Worm (Caenorhabditis elegans) whole organism, young adult: ENCODE results near the gene C14C11.7.

Experiments used
- B0336.3 ChIP-seq: fragments of 200-800 bp; sonication (Bioruptor generic); IDR thresholded peaks from 2 replicates; pipeline ENCODE4 v1.3.6; 2022; ENCODE audit warnings: missing genetic modification characterization, missing compliant biosample characterization
- C06A6.2 ChIP-seq: fragments of 200-800 bp; sonication (Bioruptor generic); conservative IDR thresholded peaks from 2 replicates; pipeline ENCODE4 v1.3.6; 2022; ENCODE audit warnings: missing genetic modification characterization, missing compliant biosample characterization
- C17E4.6 ChIP-seq: fragments of 200-800 bp; sonication (Bioruptor generic); IDR thresholded peaks from 2 replicates; pipeline ENCODE4 v1.3.6; 2022; ENCODE audit warnings: missing genetic modification reagents, missing genetic modification characterization, missing compliant biosample characterization
- D2030.7 ChIP-seq: fragments of 200-800 bp; sonication (Bioruptor generic); IDR thresholded peaks from 2 replicates; pipeline ENCODE4 v1.3.6; 2022; ENCODE audit warnings: missing genetic modification reagents, missing genetic modification characterization, missing compliant biosample characterization
- F10E7.11 ChIP-seq: sonication (generic microtip); optimal IDR thresholded peaks from 2 replicates; lab custom pipeline; 2017; ENCODE audit warnings: mild to moderate bottlenecking, missing genetic modification characterization, moderate library complexity, missing compliant biosample characterization
- F23B12.7 ChIP-seq: sonication (generic microtip); optimal IDR thresholded peaks from 2 replicates; lab custom pipeline; 2017; ENCODE audit warnings: missing genetic modification characterization, mild to moderate bottlenecking, missing compliant biosample characterization, antibody characterized with exemption, moderate library complexity; ENCODE audit not compliant: insufficient read depth
- F33H1.4 ChIP-seq: fragments of 200-800 bp; sonication (Bioruptor generic); IDR thresholded peaks from 2 replicates; pipeline ENCODE4 v1.3.6; 2022; ENCODE audit warnings: missing genetic modification reagents, missing genetic modification characterization, missing compliant biosample characterization
- F37B4.10 ChIP-seq: fragments of 200-800 bp; sonication (Bioruptor generic); IDR thresholded peaks from 2 replicates; pipeline ENCODE4 v1.3.6; 2022; ENCODE audit warnings: missing genetic modification characterization, missing compliant biosample characterization
- F39B2.1 ChIP-seq: fragments of 200-800 bp; sonication (Bioruptor generic); IDR thresholded peaks from 2 replicates; pipeline ENCODE4 v1.3.6; 2022; ENCODE audit warnings: missing genetic modification reagents, missing genetic modification characterization, missing compliant biosample characterization
- K11D2.4 ChIP-seq: fragments of 200-800 bp; sonication (Bioruptor generic); IDR thresholded peaks from 2 replicates; pipeline ENCODE4 v1.3.6; 2022; ENCODE audit warnings: missing genetic modification reagents, missing genetic modification characterization, missing compliant biosample characterization
- Y53G8AR.9 ChIP-seq: fragments of 200-800 bp; sonication (Bioruptor generic); conservative IDR thresholded peaks from 2 replicates; pipeline ENCODE4 v1.3.6; 2022; ENCODE audit warnings: missing genetic modification reagents, missing genetic modification characterization, missing compliant biosample characterization
- Y56A3A.18 ChIP-seq: fragments of 200-800 bp; sonication (Bioruptor generic); IDR thresholded peaks from 2 replicates; pipeline ENCODE4 v1.3.6; 2022; ENCODE audit warnings: missing genetic modification reagents, missing genetic modification characterization, missing compliant biosample characterization
- akir-1 ChIP-seq: fragments of 200-800 bp; sonication (Bioruptor generic); optimal IDR thresholded peaks from 2 replicates; lab custom pipeline; 2018; ENCODE audit warnings: mild to moderate bottlenecking, missing genetic modification characterization, moderate library complexity, missing compliant biosample characterization
- aptf-2 ChIP-seq: fragments of 200-800 bp; sonication (Bioruptor generic); conservative IDR thresholded peaks from 2 replicates; pipeline ENCODE4 v1.3.6; 2022; ENCODE audit warnings: missing genetic modification reagents, missing genetic modification characterization, missing compliant biosample characterization
- aptf-3 ChIP-seq: fragments of 200-800 bp; sonication (Bioruptor generic); IDR thresholded peaks from 2 replicates; pipeline ENCODE4 v1.3.6; 2022; ENCODE audit warnings: missing genetic modification characterization, missing compliant biosample characterization
- attf-3 ChIP-seq: fragments of 200-800 bp; sonication (Bioruptor generic); conservative IDR thresholded peaks from 2 replicates; pipeline ENCODE4 v1.3.6; 2022; ENCODE audit warnings: missing genetic modification reagents, missing genetic modification characterization, missing compliant biosample characterization
- attf-6 ChIP-seq: fragments of 200-800 bp; sonication (Bioruptor generic); IDR thresholded peaks from 2 replicates; pipeline ENCODE4 v1.3.6; 2022; ENCODE audit warnings: missing genetic modification reagents, missing genetic modification characterization, missing compliant biosample characterization
- bed-1 ChIP-seq: fragments of 200-800 bp; sonication (Bioruptor generic); IDR thresholded peaks from 2 replicates; pipeline ENCODE4 v1.3.6; 2022; ENCODE audit warnings: missing genetic modification reagents, missing genetic modification characterization, missing compliant biosample characterization
- bed-2 ChIP-seq: fragments of 200-800 bp; sonication (Bioruptor generic); IDR thresholded peaks from 2 replicates; pipeline ENCODE4 v1.3.6; 2022; ENCODE audit warnings: missing genetic modification reagents, missing genetic modification characterization, missing compliant biosample characterization
- ccch-3 ChIP-seq: fragments of 200-800 bp; sonication (Bioruptor generic); optimal IDR thresholded peaks from 2 replicates; lab custom pipeline; 2018; ENCODE audit warnings: mild to moderate bottlenecking, missing genetic modification characterization, missing compliant biosample characterization
- ceh-40 ChIP-seq: fragments of 200-800 bp; sonication (Bioruptor generic); IDR thresholded peaks from 2 replicates; pipeline ENCODE4 v1.3.6; 2022; ENCODE audit warnings: missing genetic modification characterization, missing compliant biosample characterization
- ceh-79 ChIP-seq: sonication (generic microtip); optimal IDR thresholded peaks from 2 replicates; lab custom pipeline; 2017; ENCODE audit warnings: mild to moderate bottlenecking, missing genetic modification characterization, missing compliant biosample characterization
- dpl-1 ChIP-seq: fragments of 150-350 bp; optimal IDR thresholded peaks from 2 replicates; lab custom pipeline; 2014; ENCODE audit warnings: missing biosample characterization, missing genetic modification reagents, missing genetic modification characterization
- ekl-4 ChIP-seq: fragments of 200-800 bp; sonication (Bioruptor generic); IDR thresholded peaks from 2 replicates; pipeline ENCODE4 v1.3.6; 2022; ENCODE audit warnings: missing genetic modification reagents, missing genetic modification characterization, missing compliant biosample characterization
- ets-4 ChIP-seq: fragments of 200-800 bp; sonication (Bioruptor generic); optimal IDR thresholded peaks from 2 replicates; lab custom pipeline; 2018; ENCODE audit warnings: mild to moderate bottlenecking, missing genetic modification characterization, missing compliant biosample characterization
- lag-1 ChIP-seq: fragments of 200-800 bp; sonication (Bioruptor generic); IDR thresholded peaks from 2 replicates; pipeline ENCODE4 v1.3.6; 2022; ENCODE audit warnings: missing genetic modification reagents, missing genetic modification characterization, missing compliant biosample characterization
- let-607 ChIP-seq, 2 experiments: fragments of 200-800 bp in 1 of 2; sonication (Bioruptor generic) in 1 of 2; sonication (generic microtip) in 1 of 2; optimal IDR thresholded peaks; 2 replicates each; lab custom pipeline; 2016 to 2018; ENCODE audit warnings: mild to moderate bottlenecking in 2 of 2, missing compliant biosample characterization in 2 of 2, missing genetic modification characterization in 2 of 2, moderate library complexity in 2 of 2, missing genotype in 1 of 2
- lin-26 ChIP-seq: fragments of 200-800 bp; sonication (Bioruptor generic); IDR thresholded peaks from 2 replicates; pipeline ENCODE4 v1.3.6; 2022; ENCODE audit warnings: missing genetic modification reagents, missing genetic modification characterization, missing compliant biosample characterization
- lin-35 ChIP-seq, 3 experiments: fragments of 150-350 bp in 2 of 3; sonication (generic microtip) in 1 of 3; optimal IDR thresholded peaks; 2 replicates each; lab custom pipeline; 2014 to 2018; ENCODE audit warnings: missing biosample characterization in 3 of 3, missing genetic modification characterization in 3 of 3, missing genetic modification reagents in 3 of 3
- lin-54 ChIP-seq: fragments of 200-800 bp; sonication (Bioruptor generic); optimal IDR thresholded peaks from 2 replicates; lab custom pipeline; 2018; ENCODE audit warnings: mild to moderate bottlenecking, missing genetic modification characterization, missing compliant biosample characterization
- lir-1 ChIP-seq: fragments of 200-800 bp; sonication (Bioruptor generic); conservative IDR thresholded peaks from 2 replicates; pipeline ENCODE4 v1.3.6; 2022; ENCODE audit warnings: missing genetic modification reagents, missing genetic modification characterization, missing compliant biosample characterization
- madf-10 ChIP-seq: sonication (generic microtip); optimal IDR thresholded peaks from 2 replicates; lab custom pipeline; 2016; ENCODE audit warnings: mild to moderate bottlenecking, missing genetic modification characterization, missing compliant biosample characterization
- mxl-1 ChIP-seq: sonication (generic microtip); optimal IDR thresholded peaks from 2 replicates; lab custom pipeline; 2016; ENCODE audit warnings: missing genetic modification characterization, missing compliant biosample characterization
- nfya-1 ChIP-seq: sonication (generic microtip); optimal IDR thresholded peaks from 2 replicates; lab custom pipeline; 2017; ENCODE audit warnings: antibody characterized with exemption, missing compliant biosample characterization, missing genetic modification characterization, borderline replicate concordance; ENCODE audit not compliant: insufficient read depth
- nhr-80 ChIP-seq: sonication (generic microtip); optimal IDR thresholded peaks from 2 replicates; lab custom pipeline; 2016; ENCODE audit warnings: missing genetic modification characterization, missing compliant biosample characterization
- nhr-90 ChIP-seq: sonication (generic microtip); optimal IDR thresholded peaks from 2 replicates; lab custom pipeline; 2016; ENCODE audit warnings: missing genotype, mild to moderate bottlenecking, missing genetic modification characterization, missing compliant biosample characterization
- rcor-1 ChIP-seq: fragments of 200-800 bp; sonication (Bioruptor generic); IDR thresholded peaks from 2 replicates; pipeline ENCODE4 v1.3.6; 2022; ENCODE audit warnings: missing genetic modification reagents, missing genetic modification characterization, missing compliant biosample characterization
- rec-8 ChIP-seq, 2 experiments: sonication (generic microtip); optimal IDR thresholded peaks; 2 replicates each; lab custom pipeline; 2016; ENCODE audit warnings: mild to moderate bottlenecking in 2 of 2, missing genetic modification characterization in 2 of 2, missing genetic modification reagents in 2 of 2, missing genotype in 2 of 2, missing biosample characterization in 1 of 2, missing compliant biosample characterization in 1 of 2, moderate library complexity in 1 of 2
- sea-2 ChIP-seq: fragments of 200-800 bp; sonication (Bioruptor generic); IDR thresholded peaks from 2 replicates; pipeline ENCODE4 v1.3.6; 2022; ENCODE audit warnings: missing genetic modification characterization, missing compliant biosample characterization
- snpc-3.4 ChIP-seq: sonication (generic microtip); optimal IDR thresholded peaks from 2 replicates; lab custom pipeline; 2017; ENCODE audit warnings: missing genetic modification characterization, mild to moderate bottlenecking, missing compliant biosample characterization, antibody characterized with exemption, moderate library complexity, missing genotype, missing genetic modification reagents
- somi-1 ChIP-seq: fragments of 200-800 bp; sonication (Bioruptor generic); optimal IDR thresholded peaks from 2 replicates; lab custom pipeline; 2018; ENCODE audit warnings: mild to moderate bottlenecking, missing genetic modification characterization, missing compliant biosample characterization
- sptf-2 ChIP-seq: fragments of 200-800 bp; sonication (Bioruptor generic); optimal IDR thresholded peaks from 2 replicates; lab custom pipeline; 2018; ENCODE audit warnings: mild to moderate bottlenecking, missing genetic modification characterization, missing compliant biosample characterization
- zim-3 ChIP-seq: sonication (generic microtip); optimal IDR thresholded peaks from 2 replicates; lab custom pipeline; 2017; ENCODE audit warnings: mild to moderate bottlenecking, missing genetic modification characterization, moderate library complexity, missing compliant biosample characterization
- ztf-28 ChIP-seq: fragments of 200-800 bp; sonication (Bioruptor generic); IDR thresholded peaks from 2 replicates; pipeline ENCODE4 v1.3.6; 2022; ENCODE audit warnings: missing genetic modification reagents, missing genetic modification characterization, missing compliant biosample characterization

Gene C14C11.7

ce11 chrV:5684534-5684933 is 18.6 kb upstream of the C14C11.7 start, which contains the start of the genes hmgs-1 and F25B4.4 (continued):
- TF ChIP-seq nfya-1: no peak
- no peak for TF ChIP-seq zim-3
- peak; percentile 51 for TF ChIP-seq snpc-3.4 (tag; lab: Kevin White, UChicago)
- TF ChIP-seq lir-1 (GFP tag; lab: Robert Waterston, UW): no peak; the same call in 1 of the 2 replicates
- TF ChIP-seq F10E7.11 (tag; lab: Kevin White, UChicago): no peak
- no peak for TF ChIP-seq sptf-2
- no peak for TF ChIP-seq nhr-90 (tag; lab: Kevin White, UChicago)
- no peak for TF ChIP-seq sea-2 (GFP tag; lab: Robert Waterston, UW)
- no peak for TF ChIP-seq somi-1 (GFP tag; lab: Kevin White, UChicago)
- TF ChIP-seq mxl-1: no peak
- no peak for TF ChIP-seq ets-4 (GFP tag; lab: Kevin White, UChicago)
- peak; percentile 64; the same call in 1 of the 2 replicates for TF ChIP-seq attf-3 (GFP tag; lab: Robert Waterston, UW)
- peak; percentile 43 for TF ChIP-seq dpl-1 (GFP tag; lab: Kevin White, UChicago)
- TF ChIP-seq ceh-79 (tag; lab: Kevin White, UChicago): no peak
- no peak for TF ChIP-seq aptf-2 (GFP tag; lab: Robert Waterston, UW)
- peak; percentile 68 for TF ChIP-seq D2030.7 (GFP tag; lab: Robert Waterston, UW)
- peak; percentile 63 for TF ChIP-seq ekl-4 (GFP tag; lab: Robert Waterston, UW)
- no peak for TF ChIP-seq aptf-3
- TF ChIP-seq lin-35 (GFP tag; optimal IDR thresholded peaks at IDR 0.05; lab: Kevin White, UChicago): peak in 2 of 3 experiments; percentile 39 to 85
- TF ChIP-seq F37B4.10 (GFP tag; lab: Robert Waterston, UW): no peak
- no peak for TF ChIP-seq ccch-3 (GFP tag; lab: Kevin White, UChicago)
- no peak for TF ChIP-seq bed-1 (GFP tag; lab: Robert Waterston, UW)
- TF ChIP-seq lin-54 (GFP tag; lab: Kevin White, UChicago): peak; percentile 85
- TF ChIP-seq rec-8 (tag; optimal IDR thresholded peaks at IDR 0.05; lab: Kevin White, UChicago): no peak
- TF ChIP-seq C06A6.2 (GFP tag; lab: Robert Waterston, UW): peak; percentile 50; the same call in 1 of the 2 replicates
- no peak for TF ChIP-seq C17E4.6 (GFP tag; lab: Robert Waterston, UW)
- 0 out of 2 replicates have a peak, but pooled peaks have one; percentile 54 for TF ChIP-seq ztf-28
- peak; percentile 6 for TF ChIP-seq nhr-80
- TF ChIP-seq lag-1 (GFP tag; lab: Robert Waterston, UW): no peak
- no peak for TF ChIP-seq bed-2
- TF ChIP-seq, all 124 proteins: peak for 53

- TF ChIP-seq ceh-40: no peak
- TF ChIP-seq attf-6 (GFP tag; lab: Robert Waterston, UW): no peak
- 0 out of 2 replicates have a peak, but pooled peaks have one; percentile 32 for TF ChIP-seq B0336.3
- TF ChIP-seq lin-26: no peak
- peak; percentile 22; the same call in 1 of the 2 replicates for TF ChIP-seq Y53G8AR.9
- no peak for TF ChIP-seq rcor-1 (GFP tag; lab: Robert Waterston, UW)
- TF ChIP-seq nhr-90 (tag; lab: Kevin White, UChicago): no peak
- TF ChIP-seq, all 124 proteins: peak for 2
Observed at ce11 chrV:5682530-5682929, 16.6 kb upstream of the C14C11.7 start, which contains the start of gene prp-39. TSS of gene prp-39 (minus strand) at chrV:5682630.

- TF ChIP-seq madf-10 (no peak), F23B12.7 (tag; lab: Kevin White, UChicago) (no peak), somi-1 (GFP tag; lab: Kevin White, UChicago) (no peak), K11D2.4 (GFP tag; lab: Robert Waterston, UW) (no peak), let-607 (tag; optimal IDR thresholded peaks at IDR 0.05; lab: Kevin White, UChicago) (no peak), lir-1 (GFP tag; lab: Robert Waterston, UW) (no peak), F39B2.1 (GFP tag; lab: Robert Waterston, UW) (no peak), akir-1 (GFP tag; lab: Kevin White, UChicago) (no peak), F33H1.4 (no peak), Y56A3A.18 (GFP tag; lab: Robert Waterston, UW) (no peak)
Observed at ce11 chrV:5677947-5678346, 12.1 kb upstream of the C14C11.7 start.
